Fruit fly (Drosophila melanogaster) whole organism, embryonic: ENCODE measurements around the gene brv3.
A peak's percentile ranks its signal among the peaks of the same experiment; 100 is the strongest.

ENCODE experiments used
- Antp ChIP-seq: fragments of 200-800 bp; sonication (Bioruptor generic); optimal IDR thresholded peaks from 3 replicates; lab custom pipeline; 2016; ENCODE audit warnings: missing biosample characterization, missing genetic modification characterization
- Bteb2 ChIP-seq: fragments of 200-800 bp; sonication (Bioruptor generic); optimal IDR thresholded peaks from 2 replicates; lab custom pipeline; 2016; ENCODE audit warnings: missing biosample characterization, missing genetic modification characterization
- CG13123 ChIP-seq: fragments of 200-800 bp; sonication (Bioruptor generic); optimal IDR thresholded peaks from 2 replicates; lab custom pipeline; 2016; ENCODE audit warnings: missing biosample characterization, missing genetic modification characterization
- CG14860 ChIP-seq: fragments of 200-800 bp; sonication (Bioruptor generic); IDR thresholded peaks from 3 replicates; pipeline ENCODE4 v1.3.6; 2022; ENCODE audit warnings: missing biosample characterization, missing genetic modification characterization; ENCODE audit not compliant: partially characterized antibody
- CG1603 ChIP-seq: fragments of 200-800 bp; sonication (Bioruptor generic); optimal IDR thresholded peaks from 2 replicates; lab custom pipeline; 2019; ENCODE audit warnings: missing biosample characterization, mild to moderate bottlenecking, missing genetic modification characterization, moderate library complexity
- CG17328 ChIP-seq: fragments of 200-800 bp; sonication (Bioruptor generic); IDR thresholded peaks from 2 replicates; pipeline ENCODE4 v1.3.6; 2022; ENCODE audit warnings: missing biosample characterization, missing genetic modification characterization
- CG2116 ChIP-seq: fragments of 200-800 bp; sonication (Bioruptor generic); optimal IDR thresholded peaks from 3 replicates; lab custom pipeline; 2018; ENCODE audit warnings: missing biosample characterization, mild to moderate bottlenecking, missing genetic modification characterization
- CG30403 ChIP-seq: fragments of 200-800 bp; sonication (Bioruptor generic); optimal IDR thresholded peaks from 3 replicates; lab custom pipeline; 2016; ENCODE audit warnings: missing biosample characterization, missing genetic modification characterization
- CG31224 ChIP-seq: fragments of 200-800 bp; sonication (Bioruptor generic); IDR thresholded peaks from 2 replicates; pipeline ENCODE4 v1.3.6; 2022; ENCODE audit warnings: missing biosample characterization, missing genetic modification characterization
- CG3163 ChIP-seq: fragments of 200-800 bp; sonication (Bioruptor generic); optimal IDR thresholded peaks from 3 replicates; lab custom pipeline; 2016; ENCODE audit warnings: missing biosample characterization, missing genetic modification characterization
- CG43689 ChIP-seq: fragments of 200-800 bp; sonication (Bioruptor generic); IDR thresholded peaks from 2 replicates; pipeline ENCODE4 v1.3.6; 2022; ENCODE audit warnings: missing biosample characterization, missing genetic modification characterization
- CG4424 ChIP-seq: fragments of 200-800 bp; sonication (Bioruptor generic); optimal IDR thresholded peaks from 3 replicates; lab custom pipeline; 2016; ENCODE audit warnings: missing biosample characterization, missing genetic modification characterization
- CG4730 ChIP-seq: fragments of 200-800 bp; sonication (Bioruptor generic); IDR thresholded peaks from 2 replicates; pipeline ENCODE4 v1.3.6; 2022; ENCODE audit warnings: missing biosample characterization, missing genetic modification characterization
- CG6272 ChIP-seq: fragments of 200-800 bp; sonication (Bioruptor generic); IDR thresholded peaks from 2 replicates; pipeline ENCODE4 v1.3.6; 2022; ENCODE audit warnings: missing biosample characterization, missing genetic modification characterization
- CG7372 ChIP-seq: fragments of 200-800 bp; sonication (Bioruptor generic); IDR thresholded peaks from 2 replicates; pipeline ENCODE4 v1.3.6; 2022; ENCODE audit warnings: missing biosample characterization, missing genetic modification characterization
- CG7928 ChIP-seq: fragments of 200-800 bp; sonication (Bioruptor generic); optimal IDR thresholded peaks from 2 replicates; lab custom pipeline; 2017; ENCODE audit warnings: missing biosample characterization, mild to moderate bottlenecking, missing genetic modification characterization
- CG7987 ChIP-seq: fragments of 200-800 bp; sonication (Bioruptor generic); optimal IDR thresholded peaks from 2 replicates; lab custom pipeline; 2018; ENCODE audit warnings: missing biosample characterization, mild to moderate bottlenecking, missing genetic modification characterization, moderate library complexity
- CG9215 ChIP-seq: fragments of 200-800 bp; sonication (Bioruptor generic); IDR thresholded peaks from 2 replicates; pipeline ENCODE4 v1.3.6; 2022; ENCODE audit warnings: missing biosample characterization, missing genetic modification characterization
- CG9797 ChIP-seq: fragments of 200-800 bp; sonication (Bioruptor generic); optimal IDR thresholded peaks from 3 replicates; lab custom pipeline; 2018; ENCODE audit warnings: missing biosample characterization, mild to moderate bottlenecking, missing genetic modification characterization
- CHES-1-like ChIP-seq: fragments of 200-800 bp; sonication (Bioruptor generic); optimal IDR thresholded peaks from 2 replicates; lab custom pipeline; 2016; ENCODE audit warnings: missing biosample characterization, missing genetic modification characterization
- Dll ChIP-seq: fragments of 200-800 bp; sonication (Bioruptor generic); IDR thresholded peaks from 4 replicates; pipeline ENCODE4 v1.3.6; 2022; ENCODE audit warnings: missing biosample characterization, missing genetic modification characterization; ENCODE audit not compliant: partially characterized antibody
- Ets65A ChIP-seq: fragments of 200-800 bp; sonication (Bioruptor generic); peaks from one replicate; lab custom pipeline; 2016; ENCODE audit warnings: missing biosample characterization, missing genetic modification characterization
- Fer1 ChIP-seq: fragments of 200-800 bp; sonication (Bioruptor generic); optimal IDR thresholded peaks from 2 replicates; lab custom pipeline; 2017; ENCODE audit warnings: missing biosample characterization, mild to moderate bottlenecking, missing genetic modification characterization
- Lhr ChIP-seq: fragments of 200-800 bp; sonication (Bioruptor generic); optimal IDR thresholded peaks from 3 replicates; lab custom pipeline; 2017; ENCODE audit warnings: mild to moderate bottlenecking, missing biosample characterization, missing genetic modification reagents, missing genetic modification characterization
- Mad ChIP-seq: fragments of 200-800 bp; sonication (Bioruptor generic); optimal IDR thresholded peaks from 2 replicates; lab custom pipeline; 2016; ENCODE audit warnings: missing biosample characterization, missing genetic modification characterization
- Max ChIP-seq: fragments of 200-800 bp; sonication (Bioruptor generic); optimal IDR thresholded peaks from 2 replicates; lab custom pipeline; 2016; ENCODE audit warnings: missing biosample characterization, mild to moderate bottlenecking, missing genetic modification characterization
- Meics ChIP-seq: fragments of 200-800 bp; sonication (Bioruptor generic); optimal IDR thresholded peaks from 2 replicates; lab custom pipeline; 2017; ENCODE audit warnings: missing biosample characterization, mild to moderate bottlenecking, missing genetic modification characterization
- Oaz ChIP-seq: fragments of 200-800 bp; sonication (Bioruptor generic); IDR thresholded peaks from 2 replicates; pipeline ENCODE4 v1.3.6; 2022; ENCODE audit warnings: missing biosample characterization, missing genetic modification characterization
- Side ChIP-seq: fragments of 200-800 bp; sonication (Bioruptor generic); optimal IDR thresholded peaks from 2 replicates; lab custom pipeline; 2016; ENCODE audit warnings: missing biosample characterization, missing genetic modification characterization
- TFAM ChIP-seq: fragments of 200-800 bp; sonication (Bioruptor generic); optimal IDR thresholded peaks from 2 replicates; lab custom pipeline; 2017; ENCODE audit warnings: missing biosample characterization, missing genetic modification characterization, inconsistent platforms
- ash1 ChIP-seq: fragments of 200-800 bp; sonication (Bioruptor generic); optimal IDR thresholded peaks from 2 replicates; lab custom pipeline; 2018; ENCODE audit warnings: missing biosample characterization, mild to moderate bottlenecking, missing genetic modification characterization
- bab2 ChIP-seq: fragments of 200-800 bp; sonication (Bioruptor generic); optimal IDR thresholded peaks from 2 replicates; lab custom pipeline; 2016; ENCODE audit warnings: missing biosample characterization, missing genetic modification characterization
- bigmax ChIP-seq: fragments of 200-800 bp; sonication (Bioruptor generic); optimal IDR thresholded peaks from 2 replicates; lab custom pipeline; 2018; ENCODE audit warnings: missing biosample characterization, mild to moderate bottlenecking, missing genetic modification characterization
- crp ChIP-seq, 2 experiments: fragments of 200-800 bp; sonication (Bioruptor generic); optimal IDR thresholded peaks; 2 replicates in 1 of 2; 3 replicates in 1 of 2; lab custom pipeline; 2017; ENCODE audit warnings: missing biosample characterization in 2 of 2, missing genetic modification characterization in 2 of 2, mild to moderate bottlenecking in 1 of 2, moderate library complexity in 1 of 2
- dati ChIP-seq: fragments of 200-800 bp; sonication (Bioruptor generic); IDR thresholded peaks from 2 replicates; pipeline ENCODE4 v1.3.6; 2022; ENCODE audit warnings: missing biosample characterization, missing genetic modification characterization
- disco-r ChIP-seq: fragments of 200-800 bp; sonication (Bioruptor generic); optimal IDR thresholded peaks from 2 replicates; lab custom pipeline; 2016; ENCODE audit warnings: missing biosample characterization, missing genetic modification characterization
- fd102C ChIP-seq: fragments of 200-800 bp; sonication (Bioruptor generic); optimal IDR thresholded peaks from 2 replicates; lab custom pipeline; 2018; ENCODE audit warnings: missing biosample characterization, mild to moderate bottlenecking, missing genetic modification characterization, moderate library complexity
- gsb ChIP-seq: fragments of 200-800 bp; sonication (Bioruptor generic); IDR thresholded peaks from 2 replicates; pipeline ENCODE4 v1.3.6; 2022; ENCODE audit warnings: missing biosample characterization, missing genetic modification characterization
- gt ChIP-seq: fragments of 200-800 bp; sonication (Bioruptor generic); IDR thresholded peaks from 2 replicates; pipeline ENCODE4 v1.3.6; 2022; ENCODE audit warnings: missing biosample characterization, missing genetic modification characterization
- lbe ChIP-seq: fragments of 200-800 bp; sonication (Bioruptor generic); optimal IDR thresholded peaks from 2 replicates; lab custom pipeline; 2016; ENCODE audit warnings: missing biosample characterization, mild to moderate bottlenecking, missing genetic modification characterization
- prd ChIP-seq, 3 experiments: fragments of >200 bp in 2 of 3; fragments of 200-800 bp in 1 of 3; sonication (Bioruptor generic) in 1 of 3; optimal IDR thresholded peaks in 2 of 3; IDR thresholded peaks in 1 of 3; 2 replicates in 2 of 3; 3 replicates in 1 of 3; pipeline versions ENCODE4 v1.3.6 to Lab custom; 2017 to 2022; ENCODE audit warnings: missing biosample characterization in 1 of 3, missing genetic modification characterization in 1 of 3
- pros ChIP-seq: fragments of 200-800 bp; sonication (Bioruptor generic); optimal IDR thresholded peaks from 3 replicates; lab custom pipeline; 2019; ENCODE audit warnings: missing biosample characterization, mild to moderate bottlenecking, missing genetic modification characterization, moderate library complexity
- sima ChIP-seq: fragments of 200-800 bp; sonication (Bioruptor generic); optimal IDR thresholded peaks from 2 replicates; lab custom pipeline; 2016; ENCODE audit warnings: missing biosample characterization, missing genetic modification characterization
- tin ChIP-seq: fragments of 200-800 bp; sonication (Bioruptor generic); optimal IDR thresholded peaks from 3 replicates; lab custom pipeline; 2016; ENCODE audit warnings: missing biosample characterization, missing genetic modification characterization
- tx ChIP-seq: fragments of 200-800 bp; sonication (Bioruptor generic); optimal IDR thresholded peaks from 2 replicates; lab custom pipeline; 2016; ENCODE audit warnings: missing biosample characterization, missing genetic modification characterization
- unc-4 ChIP-seq: fragments of 200-800 bp; sonication (Bioruptor generic); IDR thresholded peaks from 2 replicates; pipeline ENCODE4 v1.3.6; 2022; ENCODE audit warnings: missing biosample characterization, missing genetic modification characterization; ENCODE audit not compliant: partially characterized antibody
- vfl ChIP-seq: fragments of 200-800 bp; sonication (Bioruptor generic); optimal IDR thresholded peaks from 2 replicates; lab custom pipeline; 2016; ENCODE audit warnings: missing biosample characterization, missing genetic modification characterization
- wdn ChIP-seq: fragments of 200-800 bp; sonication (Bioruptor generic); IDR thresholded peaks from 2 replicates; pipeline ENCODE4 v1.3.6; 2022; ENCODE audit warnings: missing biosample characterization, missing genetic modification characterization
- zfh1 ChIP-seq: fragments of 200-800 bp; sonication (Bioruptor generic); IDR thresholded peaks from 3 replicates; pipeline ENCODE4 v1.3.6; 2022; ENCODE audit warnings: missing biosample characterization, missing genetic modification characterization

brv3 gene

dm6 chrX:2646022-2646761 lies 21.8 kb upstream of the brv3 start (continued):
- peak; percentile 74 for TF ChIP-seq CG7928 (GFP tag; lab: Kevin White, UChicago)
- peak; percentile 85 for TF ChIP-seq dati (GFP tag; lab: Robert Waterston, UW)
- no peak for TF ChIP-seq unc-4 (GFP tag; lab: Robert Waterston, UW)
- TF ChIP-seq CG13123: peak; percentile 90
- peak; percentile 86 for TF ChIP-seq TFAM (GFP tag; lab: Kevin White, UChicago)
- peak; percentile 93 for TF ChIP-seq CG9215
- peak; percentile 98 for TF ChIP-seq bab2 (GFP tag; lab: Kevin White, UChicago)
- peak; percentile 95 for TF ChIP-seq Mad (GFP tag; lab: Kevin White, UChicago)
- peak; percentile 98 for TF ChIP-seq CG30403 (GFP tag; lab: Kevin White, UChicago)
- peak in 1 of 2 experiments; percentile 71 for TF ChIP-seq crp (GFP tag; optimal IDR thresholded peaks at IDR 0.05; lab: Kevin White, UChicago)
- TF ChIP-seq gsb (GFP tag; lab: Robert Waterston, UW): peak; percentile 89
- TF ChIP-seq Max: peak; percentile 91
- TF ChIP-seq fd102C: peak; percentile 73
- peak; percentile 65 for TF ChIP-seq ash1 (GFP tag; lab: Kevin White, UChicago)
- TF ChIP-seq CG6272: peak; percentile 91
- TF ChIP-seq Bteb2: peak; percentile 94
- TF ChIP-seq zfh1 (GFP tag; lab: Robert Waterston, UW): peak; percentile 95
- peak; percentile 95 for TF ChIP-seq CG4424 (GFP tag; lab: Kevin White, UChicago)
- peak; percentile 79 for TF ChIP-seq sima (GFP tag; lab: Kevin White, UChicago)
- TF ChIP-seq Dll (GFP tag; lab: Robert Waterston, UW): peak; percentile 51; the same call in 1 of the 4 replicates
- TF ChIP-seq Ets65A (GFP tag; lab: Kevin White, UChicago): peak; percentile 99
- TF ChIP-seq CG3163 (GFP tag; lab: Kevin White, UChicago): peak; percentile 86
- TF ChIP-seq vfl: peak; percentile 93
- TF ChIP-seq CG7372 (GFP tag; lab: Robert Waterston, UW): peak; percentile 92
- TF ChIP-seq disco-r (GFP tag; lab: Kevin White, UChicago): peak; percentile 95
- TF ChIP-seq CG1603 (tag; lab: Kevin White, UChicago): peak; percentile 98
- TF ChIP-seq CG17328 (GFP tag; lab: Robert Waterston, UW): peak; percentile 97
- TF ChIP-seq CG31224 (GFP tag; lab: Robert Waterston, UW): peak; percentile 91
- TF ChIP-seq CG4730 (GFP tag; lab: Robert Waterston, UW): peak; percentile 91
- TF ChIP-seq CG43689 (GFP tag; lab: Robert Waterston, UW): peak; percentile 89
- peak; percentile 82 for TF ChIP-seq CG2116 (GFP tag; lab: Kevin White, UChicago)
- peak; percentile 83 for TF ChIP-seq CG7987
- TF ChIP-seq Lhr (GFP tag; lab: Kevin White, UChicago): peak; percentile 87
- peak; percentile 32 for TF ChIP-seq CG9797
- TF ChIP-seq pros (GFP tag; lab: Kevin White, UChicago): peak; percentile 65
- TF ChIP-seq CHES-1-like: peak; percentile 97
- peak; percentile 78 for TF ChIP-seq gt (GFP tag; lab: Robert Waterston, UW)
- TF ChIP-seq bigmax (GFP tag; lab: Kevin White, UChicago): peak; percentile 62
- TF ChIP-seq Side: peak; percentile 96
- TF ChIP-seq lbe: peak; percentile 92
- peak; percentile 97 for TF ChIP-seq Meics (GFP tag; lab: Kevin White, UChicago)
- TF ChIP-seq tin (GFP tag; lab: Kevin White, UChicago): peak; percentile 94
- TF ChIP-seq tx (GFP tag; lab: Kevin White, UChicago): peak; percentile 96
- TF ChIP-seq Antp (GFP tag; lab: Kevin White, UChicago): peak; percentile 96
- peak; percentile 96 for TF ChIP-seq Oaz (GFP tag; lab: Robert Waterston, UW)
- TF ChIP-seq Fer1: peak; percentile 98
- no peak for TF ChIP-seq prd (optimal IDR thresholded peaks at IDR 0.05; lab: Kevin White, UChicago)
- TF ChIP-seq prd (GFP tag; IDR thresholded peaks at IDR 0.05; lab: Robert Waterston, UW): peak; percentile 97
- TF ChIP-seq CG14860 (GFP tag; lab: Robert Waterston, UW): peak; percentile 48; the same call in 1 of the 3 replicates
- TF ChIP-seq wdn: peak; percentile 95
